Fruit fly (Drosophila melanogaster) whole organism, embryonic: Measurements from ENCODE around the gene CG13028.
A peak's percentile ranks its signal among the peaks of the same experiment; 100 is the strongest.

ENCODE experiments used
- Asciz ChIP-seq: fragments of 200-800 bp; sonication (Bioruptor generic); optimal IDR thresholded peaks from 2 replicates; lab custom pipeline; 2017; ENCODE audit warnings: missing biosample characterization, mild to moderate bottlenecking, missing genetic modification characterization, missing genetic modification reagents
- Awh ChIP-seq: fragments of 200-800 bp; sonication (Bioruptor generic); IDR thresholded peaks from 2 replicates; pipeline ENCODE4, ENCODE4 v1.3.6; 2022; ENCODE audit warnings: missing biosample characterization, missing genetic modification characterization
- B-H2 ChIP-seq: fragments of 200-800 bp; sonication (Bioruptor generic); optimal IDR thresholded peaks from 2 replicates; lab custom pipeline; 2018; ENCODE audit warnings: missing biosample characterization, mild to moderate bottlenecking, missing genetic modification characterization
- C15 ChIP-seq: fragments of 200-800 bp; sonication (Bioruptor generic); IDR thresholded peaks from 3 replicates; pipeline ENCODE4 v1.3.6; 2022; ENCODE audit warnings: missing biosample characterization, missing genetic modification characterization
- CG11504 ChIP-seq: fragments of 200-800 bp; sonication (Bioruptor generic); optimal IDR thresholded peaks from 3 replicates; lab custom pipeline; 2019; ENCODE audit warnings: missing biosample characterization, mild to moderate bottlenecking, missing genetic modification characterization, moderate library complexity
- CG11695 ChIP-seq: fragments of 200-800 bp; sonication (Bioruptor generic); IDR thresholded peaks from 3 replicates; pipeline ENCODE4 v1.3.6; 2022; ENCODE audit warnings: missing biosample characterization, missing genetic modification characterization
- CG13894 ChIP-seq: fragments of 200-800 bp; sonication (Bioruptor generic); optimal IDR thresholded peaks from 3 replicates; lab custom pipeline; 2018; ENCODE audit warnings: missing biosample characterization, mild to moderate bottlenecking, missing genetic modification characterization, moderate library complexity
- CG16813 ChIP-seq: fragments of 200-800 bp; sonication (Bioruptor generic); IDR thresholded peaks from 3 replicates; pipeline ENCODE4 v1.3.6; 2022; ENCODE audit warnings: missing biosample characterization, missing genetic modification characterization; ENCODE audit not compliant: partially characterized antibody
- CG17328 ChIP-seq: fragments of 200-800 bp; sonication (Bioruptor generic); IDR thresholded peaks from 2 replicates; pipeline ENCODE4 v1.3.6; 2022; ENCODE audit warnings: missing biosample characterization, missing genetic modification characterization
- CG18262 ChIP-seq: fragments of 200-800 bp; optimal IDR thresholded peaks from 3 replicates; lab custom pipeline; 2019; ENCODE audit warnings: missing biosample characterization, mild to moderate bottlenecking, missing genetic modification characterization, moderate library complexity
- CG18599 ChIP-seq: fragments of 200-800 bp; sonication (Bioruptor generic); optimal IDR thresholded peaks from 3 replicates; lab custom pipeline; 2017; ENCODE audit warnings: missing biosample characterization, missing genetic modification characterization, mild to moderate bottlenecking, moderate library complexity, missing genetic modification reagents
- CG2116 ChIP-seq: fragments of 200-800 bp; sonication (Bioruptor generic); optimal IDR thresholded peaks from 3 replicates; lab custom pipeline; 2018; ENCODE audit warnings: missing biosample characterization, mild to moderate bottlenecking, missing genetic modification characterization
- CG2712 ChIP-seq: fragments of 200-800 bp; optimal IDR thresholded peaks from 3 replicates; lab custom pipeline; 2019; ENCODE audit warnings: missing biosample characterization, mild to moderate bottlenecking, missing genetic modification characterization, moderate library complexity
- CG31224 ChIP-seq: fragments of 200-800 bp; sonication (Bioruptor generic); IDR thresholded peaks from 2 replicates; pipeline ENCODE4 v1.3.6; 2022; ENCODE audit warnings: missing biosample characterization, missing genetic modification characterization
- CG3838 ChIP-seq: fragments of 200-800 bp; sonication (Bioruptor generic); optimal IDR thresholded peaks from 3 replicates; lab custom pipeline; 2016; ENCODE audit warnings: missing biosample characterization, missing genetic modification characterization
- CG4404 ChIP-seq: fragments of 200-800 bp; sonication (Bioruptor generic); IDR thresholded peaks from 2 replicates; pipeline ENCODE4 v1.3.6; 2022; ENCODE audit warnings: missing biosample characterization, missing genetic modification characterization
- CG6175 ChIP-seq: fragments of 200-800 bp; sonication (Bioruptor generic); IDR thresholded peaks from 3 replicates; pipeline ENCODE4 v1.3.6; 2022; ENCODE audit warnings: missing biosample characterization, missing genetic modification characterization
- CG9437 ChIP-seq: fragments of 200-800 bp; sonication (Bioruptor generic); optimal IDR thresholded peaks from 2 replicates; lab custom pipeline; 2018; ENCODE audit warnings: missing biosample characterization, mild to moderate bottlenecking, missing genetic modification characterization
- CG9817 ChIP-seq: fragments of 200-800 bp; sonication (Bioruptor generic); optimal IDR thresholded peaks from 2 replicates; lab custom pipeline; 2018; ENCODE audit warnings: missing biosample characterization, mild to moderate bottlenecking, missing genetic modification characterization, moderate library complexity
- D19B ChIP-seq: fragments of 200-800 bp; sonication (Bioruptor generic); optimal IDR thresholded peaks from 2 replicates; lab custom pipeline; 2017; ENCODE audit warnings: missing biosample characterization, mild to moderate bottlenecking, missing genetic modification characterization
- Dbx ChIP-seq: fragments of 200-800 bp; sonication (Bioruptor generic); IDR thresholded peaks from 3 replicates; pipeline ENCODE4 v1.3.6; 2022; ENCODE audit warnings: missing biosample characterization, missing genetic modification characterization
- E2f1 ChIP-seq: fragments of 200-800 bp; sonication (Bioruptor generic); IDR thresholded peaks from 2 replicates; pipeline ENCODE4 v1.3.6; 2022; ENCODE audit warnings: missing biosample characterization, missing genetic modification characterization
- Eip74EF ChIP-seq, 2 experiments: fragments of 200-800 bp in 1 of 2; fragments of >200 bp in 1 of 2; sonication (Bioruptor generic) in 1 of 2; optimal IDR thresholded peaks; 2 replicates each; lab custom pipeline; 2017 to 2019; ENCODE audit warnings: missing biosample characterization in 2 of 2, missing genetic modification characterization in 2 of 2, mild to moderate bottlenecking in 1 of 2, moderate library complexity in 1 of 2
- Ets65A ChIP-seq: fragments of 200-800 bp; sonication (Bioruptor generic); peaks from one replicate; lab custom pipeline; 2016; ENCODE audit warnings: missing biosample characterization, missing genetic modification characterization
- Hey ChIP-seq: fragments of 200-800 bp; sonication (Bioruptor generic); optimal IDR thresholded peaks from 3 replicates; lab custom pipeline; 2018; ENCODE audit warnings: missing biosample characterization, mild to moderate bottlenecking, missing genetic modification characterization
- Hr51 ChIP-seq, 2 experiments: fragments of 200-800 bp; sonication (Bioruptor generic); optimal IDR thresholded peaks; 2 replicates in 1 of 2; 3 replicates in 1 of 2; lab custom pipeline; 2016 to 2018; ENCODE audit warnings: missing biosample characterization in 2 of 2, missing genetic modification characterization in 2 of 2, mild to moderate bottlenecking in 1 of 2, moderate library complexity in 1 of 2
- Med ChIP-seq: fragments of 200-800 bp; sonication (Bioruptor generic); peaks from one replicate; lab custom pipeline; 2016; ENCODE audit warnings: missing biosample characterization, missing genetic modification characterization, mild to moderate bottlenecking, inconsistent platforms, moderate library complexity
- Meics ChIP-seq: fragments of 200-800 bp; sonication (Bioruptor generic); optimal IDR thresholded peaks from 2 replicates; lab custom pipeline; 2017; ENCODE audit warnings: missing biosample characterization, mild to moderate bottlenecking, missing genetic modification characterization
- Rfx ChIP-seq: fragments of 200-800 bp; sonication (Bioruptor generic); IDR thresholded peaks from 2 replicates; pipeline ENCODE4 v1.3.6; 2022; ENCODE audit warnings: missing biosample characterization, missing genetic modification characterization
- abd-A ChIP-seq: fragments of 200-800 bp; sonication (Bioruptor generic); optimal IDR thresholded peaks from 3 replicates; lab custom pipeline; 2019; ENCODE audit warnings: missing biosample characterization, mild to moderate bottlenecking, missing genetic modification characterization, moderate library complexity
- chinmo ChIP-seq: fragments of 200-800 bp; sonication (Bioruptor generic); IDR thresholded peaks from 4 replicates; pipeline ENCODE4 v1.3.6; 2022; ENCODE audit warnings: missing biosample characterization, missing genetic modification characterization; ENCODE audit not compliant: partially characterized antibody
- chm ChIP-seq: fragments of 200-800 bp; sonication (Bioruptor generic); IDR thresholded peaks from 2 replicates; pipeline ENCODE4 v1.3.6; 2022; ENCODE audit warnings: missing biosample characterization, missing genetic modification characterization
- da ChIP-seq: fragments of 200-800 bp; sonication (Bioruptor generic); optimal IDR thresholded peaks from 2 replicates; lab custom pipeline; 2016; ENCODE audit warnings: missing biosample characterization, missing genetic modification characterization
- nom ChIP-seq: fragments of 200-800 bp; sonication (Bioruptor generic); optimal IDR thresholded peaks from 2 replicates; lab custom pipeline; 2017; ENCODE audit warnings: missing biosample characterization, missing genetic modification characterization, mild to moderate bottlenecking, moderate library complexity, missing genetic modification reagents
- p53 ChIP-seq: fragments of 200-800 bp; sonication (Bioruptor generic); optimal IDR thresholded peaks from 2 replicates; lab custom pipeline; 2016; ENCODE audit warnings: missing biosample characterization, missing genetic modification characterization
- pan ChIP-seq, 4 experiments: fragments of >200 bp in 3 of 4; fragments of 200-800 bp in 1 of 4; sonication (Bioruptor generic) in 1 of 4; optimal IDR thresholded peaks in 3 of 4; IDR thresholded peaks in 1 of 4; 2 replicates each; pipeline versions ENCODE4 v1.3.6 to Lab custom; 2017 to 2022; ENCODE audit warnings: missing biosample characterization in 2 of 4, missing genetic modification characterization in 2 of 4, mixed read lengths in 1 of 4
- pita ChIP-seq: fragments of 200-800 bp; sonication (Bioruptor generic); optimal IDR thresholded peaks from 2 replicates; lab custom pipeline; 2017; ENCODE audit warnings: missing biosample characterization, mild to moderate bottlenecking, missing genetic modification characterization
- rib ChIP-seq: fragments of 200-800 bp; sonication (Bioruptor generic); IDR thresholded peaks from 2 replicates; pipeline ENCODE4 v1.3.6; 2022; ENCODE audit warnings: missing biosample characterization, missing genetic modification characterization
- sd ChIP-seq: fragments of 200-800 bp; sonication (Bioruptor generic); optimal IDR thresholded peaks from 3 replicates; lab custom pipeline; 2018; ENCODE audit warnings: missing biosample characterization, mild to moderate bottlenecking, missing genetic modification characterization, moderate library complexity
- so ChIP-seq: fragments of 200-800 bp; sonication (Bioruptor generic); IDR thresholded peaks from 3 replicates; pipeline ENCODE4 v1.3.6; 2022; ENCODE audit warnings: missing biosample characterization, missing genetic modification characterization
- sob ChIP-seq: fragments of 200-800 bp; sonication (Bioruptor generic); IDR thresholded peaks from 2 replicates; pipeline ENCODE4 v1.3.6; 2022; ENCODE audit warnings: missing biosample characterization, missing genetic modification characterization
- sr ChIP-seq: fragments of 200-800 bp; sonication (Bioruptor generic); IDR thresholded peaks from 3 replicates; pipeline ENCODE4 v1.3.6; 2022; ENCODE audit warnings: missing biosample characterization, missing genetic modification characterization
- vvl ChIP-seq: fragments of 200-800 bp; sonication (Bioruptor generic); IDR thresholded peaks from 2 replicates; pipeline ENCODE4 v1.3.6; 2022; ENCODE audit warnings: missing biosample characterization, missing genetic modification characterization
- wek ChIP-seq: fragments of 200-800 bp; sonication (Bioruptor generic); optimal IDR thresholded peaks from 3 replicates; lab custom pipeline; 2018; ENCODE audit warnings: missing biosample characterization, mild to moderate bottlenecking, missing genetic modification characterization, moderate library complexity

Gene CG13028

DNA sequence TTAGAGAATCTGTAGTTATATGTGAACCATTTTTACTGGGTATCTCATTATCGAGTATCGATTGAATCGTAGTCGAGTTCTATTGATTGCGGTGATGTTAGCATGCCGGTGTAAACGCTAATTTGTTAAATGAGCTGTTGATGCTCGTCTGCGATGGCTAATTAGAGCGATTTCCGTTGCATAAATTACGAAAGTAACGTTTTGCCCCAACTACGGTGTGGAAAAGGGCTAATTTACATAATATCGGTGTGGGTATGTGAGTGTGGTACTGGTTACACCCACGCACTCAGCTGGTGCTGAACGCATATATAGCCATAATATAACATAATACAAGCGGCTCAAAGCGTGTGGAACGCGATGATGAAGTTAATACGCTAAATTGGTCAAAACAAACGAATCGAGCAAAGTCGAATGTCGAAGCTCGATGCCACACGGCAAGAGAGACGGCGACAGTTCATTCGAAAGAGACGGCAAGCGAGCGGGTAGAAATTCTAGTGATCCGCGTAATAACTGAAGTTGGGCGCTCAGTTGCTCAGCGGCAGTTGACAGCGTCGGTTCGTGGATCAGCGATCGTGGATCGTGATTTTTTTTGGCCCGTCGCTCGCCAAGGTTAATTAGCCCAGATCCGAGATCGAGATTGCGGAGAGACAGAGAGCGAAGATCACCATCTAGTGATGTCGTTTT, 46.1 kb upstream of the CG13028 start, which contains the start of gene CG32170 (continued):
- TF ChIP-seq sr (GFP tag; lab: Robert Waterston, UW): 0 out of 3 replicates have a peak, but pooled peaks have one; percentile 27
- TF ChIP-seq B-H2 (GFP tag; lab: Kevin White, UChicago): peak; percentile 65
- peak; percentile 73; the same call in 2 of the 3 replicates for TF ChIP-seq CG6175 (GFP tag; lab: Robert Waterston, UW)
- no peak for TF ChIP-seq CG17328 (GFP tag; lab: Robert Waterston, UW)
- no peak for TF ChIP-seq da (GFP tag; lab: Kevin White, UChicago)
- no peak for TF ChIP-seq pan (optimal IDR thresholded peaks at IDR 0.05; lab: Kevin White, UChicago)
- peak in 1 of 2 experiments; percentile 38 for TF ChIP-seq pan (GFP tag; optimal IDR thresholded peaks at IDR 0.05 in 1 of 2, IDR thresholded peaks at IDR 0.05 in 1 of 2)
- TF ChIP-seq CG13894 (tag; lab: Kevin White, UChicago): peak; percentile 85
- no peak for TF ChIP-seq CG16813 (GFP tag; lab: Robert Waterston, UW)
- TF ChIP-seq vvl (GFP tag; lab: Robert Waterston, UW): peak; percentile 84
- peak; percentile 44; the same call in 1 of the 3 replicates for TF ChIP-seq Dbx
- peak; percentile 54; the same call in 1 of the 2 replicates for TF ChIP-seq rib
- TF ChIP-seq sob (GFP tag; lab: Robert Waterston, UW): peak; percentile 10; the same call in 1 of the 2 replicates
- TF ChIP-seq Awh (GFP tag; lab: Robert Waterston, UW): peak; percentile 78
- TF ChIP-seq sd (tag; lab: Kevin White, UChicago): peak; percentile 45
- TF ChIP-seq abd-A (tag; lab: Kevin White, UChicago): peak; percentile 81

- TF ChIP-seq CG31224 (GFP tag; lab: Robert Waterston, UW): peak; percentile 77
- TF ChIP-seq Hey (tag; lab: Kevin White, UChicago): no peak
- peak; percentile 1 for TF ChIP-seq Med
- TF ChIP-seq sr (GFP tag; lab: Robert Waterston, UW): peak; percentile 90
- 0 out of 4 replicates have a peak, but pooled peaks have one; percentile 31 for TF ChIP-seq chinmo (GFP tag; lab: Robert Waterston, UW)
- TF ChIP-seq CG18599 (GFP tag; lab: Kevin White, UChicago): no peak
- TF ChIP-seq so (GFP tag; lab: Robert Waterston, UW): no peak
- TF ChIP-seq Eip74EF (GFP tag; optimal IDR thresholded peaks at IDR 0.05; lab: Kevin White, UChicago): no peak
- no peak for TF ChIP-seq p53 (GFP tag; lab: Kevin White, UChicago)
- TF ChIP-seq, all 482 proteins: peak for 4
Observed at dm6 chr3L:16878830-16879536, 44.1 kb upstream of the CG13028 start.

dm6 chr3L:16881097-16881496, 42.0 kb upstream of the CG13028 start:
- TF ChIP-seq Ets65A (GFP tag; lab: Kevin White, UChicago) (no peak), nom (GFP tag; lab: Kevin White, UChicago) (no peak), Hr51 (GFP tag; optimal IDR thresholded peaks at IDR 0.05; lab: Kevin White, UChicago) (peak in 1 of 2 experiments; percentile 50), CG11695 (GFP tag; lab: Robert Waterston, UW) (no peak), D19B (peak; percentile 64), CG2712 (tag; lab: Kevin White, UChicago) (peak; percentile 11), CG2116 (GFP tag; lab: Kevin White, UChicago) (no peak), Meics (GFP tag; lab: Kevin White, UChicago) (peak; percentile 27), CG4404 (no peak), pita (GFP tag; lab: Kevin White, UChicago) (no peak), Rfx (GFP tag; lab: Robert Waterston, UW) (0 out of 2 replicates have a peak, but pooled peaks have one; percentile 16), CG11504 (peak; percentile 51), CG3838 (GFP tag; lab: Kevin White, UChicago) (no peak), CG18262 (tag; lab: Kevin White, UChicago) (peak; percentile 0), E2f1 (no peak), CG9817 (tag; lab: Kevin White, UChicago) (no peak), C15 (GFP tag; lab: Robert Waterston, UW) (no peak), CG9437 (GFP tag; lab: Kevin White, UChicago) (peak; percentile 11), Asciz (GFP tag; lab: Kevin White, UChicago) (no peak), chm (GFP tag; lab: Robert Waterston, UW) (no peak), wek (GFP tag; lab: Kevin White, UChicago) (no peak)
